Worm (Caenorhabditis elegans): Measurements from ENCODE around the gene Y45F10C.2.
A peak's percentile ranks its signal among the peaks of the same experiment; 100 is the strongest.

Gene Y45F10C.2

DNA sequence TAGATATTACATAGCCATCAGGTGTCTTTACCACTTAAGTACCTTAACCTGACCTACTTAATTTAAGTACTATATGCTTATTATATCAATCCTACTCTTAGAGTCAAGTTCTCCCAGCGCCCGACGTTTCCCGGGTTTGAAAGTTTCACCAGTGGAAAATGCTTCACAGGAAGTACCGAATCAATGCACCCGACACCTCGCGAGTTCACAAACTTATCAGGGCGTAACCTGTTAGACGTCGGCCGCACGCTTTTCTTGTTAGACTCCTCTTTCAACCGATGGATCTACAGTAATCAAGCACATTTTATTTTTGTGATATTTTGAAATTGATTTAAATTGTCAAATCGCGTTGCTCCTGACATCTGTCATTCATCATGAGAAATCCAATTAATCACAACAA, 32.8 kb upstream of the Y45F10C.2 start:
- TF ChIP-seq unc-55 (GFP tag; optimal IDR thresholded peaks at IDR 0.05), result no peak
- TF ChIP-seq nhr-23 (tag; optimal IDR thresholded peaks at IDR 0.05), result no peak
- no peak for TF ChIP-seq ZK546.5 (tag; optimal IDR thresholded peaks at IDR 0.05)
- no peak for TF ChIP-seq lin-11 (tag; optimal IDR thresholded peaks at IDR 0.05)
- peak; percentile 30 for TF ChIP-seq snpc-4 (tag; optimal IDR thresholded peaks at IDR 0.05)

DNA sequence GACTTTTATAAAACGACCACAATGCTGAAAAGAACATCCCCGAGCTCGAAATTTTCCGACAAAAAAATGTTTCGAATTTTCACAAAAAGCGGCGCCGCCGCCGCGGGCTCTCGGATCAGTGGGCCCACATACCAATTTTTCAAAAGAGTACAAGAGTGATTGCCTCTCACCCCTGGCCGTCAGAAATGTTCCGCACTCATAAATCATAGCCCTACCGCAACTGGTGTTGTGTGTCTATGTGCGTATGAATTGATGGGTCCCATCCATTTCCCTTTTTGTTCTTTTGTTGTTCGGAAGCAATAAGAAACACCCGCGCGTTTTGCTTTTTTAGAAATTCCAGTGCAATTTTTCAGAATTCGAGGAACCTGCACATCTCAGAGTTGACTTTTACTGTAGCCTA, 32.1 kb upstream of the Y45F10C.2 start:
- peak; percentile 89 for TF ChIP-seq unc-62 (GFP tag; optimal IDR thresholded peaks at IDR 0.05)
- no peak for TF ChIP-seq elt-1 (tag; optimal IDR thresholded peaks at IDR 0.05)
- no peak for TF ChIP-seq unc-39 (tag; optimal IDR thresholded peaks at IDR 0.05)
- peak; percentile 98 for TF ChIP-seq mab-5 (tag; optimal IDR thresholded peaks at IDR 0.05)
- peak in 1 of 2 experiments; percentile 33 for TF ChIP-seq lsy-2 (tag; optimal IDR thresholded peaks at IDR 0.05)
- no peak for TF ChIP-seq sma-9 (GFP tag; optimal IDR thresholded peaks at IDR 0.05)
- no peak for TF ChIP-seq sma-9 (tag; optimal IDR thresholded peaks at IDR 0.05)
- TF ChIP-seq unc-55 (GFP tag; optimal IDR thresholded peaks at IDR 0.05), result peak; percentile 27
- TF ChIP-seq sem-4 (tag; optimal IDR thresholded peaks at IDR 0.05), result no peak
- TF ChIP-seq lin-39 (tag; optimal IDR thresholded peaks at IDR 0.05), result peak; percentile 72
- no peak for TF ChIP-seq Y55F3AM.14 (GFP tag; optimal IDR thresholded peaks at IDR 0.05)
- TF ChIP-seq crh-2 (tag; optimal IDR thresholded peaks at IDR 0.05), result no peak

DNA sequence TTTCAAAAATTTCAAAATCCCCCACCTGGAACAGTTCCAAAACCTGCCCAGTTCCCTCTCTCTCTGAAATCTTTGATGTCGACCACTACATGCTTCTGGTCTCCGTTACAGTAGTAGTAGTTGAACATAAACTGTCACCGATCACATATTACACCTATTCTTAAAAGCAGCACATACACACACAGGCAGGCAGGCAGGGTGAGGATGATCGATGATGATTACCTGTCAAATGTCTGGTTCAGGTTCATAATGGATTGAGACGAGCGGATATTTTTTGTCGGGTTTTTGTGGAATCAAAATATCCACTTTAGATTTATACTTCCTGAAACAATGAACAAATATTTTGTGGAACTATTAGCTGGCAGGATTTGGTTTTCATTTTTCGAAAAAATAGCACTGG, 31.5 kb upstream of the Y45F10C.2 start:
- TF ChIP-seq sma-3 (GFP tag; optimal IDR thresholded peaks at IDR 0.05), result no peak
- TF ChIP-seq peb-1 (tag; optimal IDR thresholded peaks at IDR 0.05), result no peak
- TF ChIP-seq lsy-2 (tag; optimal IDR thresholded peaks at IDR 0.05), result no peak
- TF ChIP-seq unc-55 (GFP tag; optimal IDR thresholded peaks at IDR 0.05), result no peak
- TF ChIP-seq Y55F3AM.14 (GFP tag; optimal IDR thresholded peaks at IDR 0.05), result no peak
- no peak for TF ChIP-seq nhr-6 (tag; optimal IDR thresholded peaks at IDR 0.05)
- TF ChIP-seq nhr-21 (tag; optimal IDR thresholded peaks at IDR 0.05), result no peak
- TF ChIP-seq C34F6.9 (tag; optimal IDR thresholded peaks at IDR 0.05), result no peak
- TF ChIP-seq mab-5 (tag; optimal IDR thresholded peaks at IDR 0.05), result no peak
- TF ChIP-seq gmeb-1 (tag; optimal IDR thresholded peaks at IDR 0.05), result no peak
- no peak for TF ChIP-seq nhr-77 (tag; optimal IDR thresholded peaks at IDR 0.05)
- TF ChIP-seq alr-1 (tag; optimal IDR thresholded peaks at IDR 0.05), result no peak
- no peak for TF ChIP-seq sma-9 (GFP tag; optimal IDR thresholded peaks at IDR 0.05)
- no peak for TF ChIP-seq sma-9 (tag; optimal IDR thresholded peaks at IDR 0.05)
- TF ChIP-seq elt-1 (tag; optimal IDR thresholded peaks at IDR 0.05), result no peak
- TF ChIP-seq unc-62 (GFP tag; optimal IDR thresholded peaks at IDR 0.05), result no peak
- no peak for TF ChIP-seq skn-1 (tag; optimal IDR thresholded peaks at IDR 0.05)

DNA sequence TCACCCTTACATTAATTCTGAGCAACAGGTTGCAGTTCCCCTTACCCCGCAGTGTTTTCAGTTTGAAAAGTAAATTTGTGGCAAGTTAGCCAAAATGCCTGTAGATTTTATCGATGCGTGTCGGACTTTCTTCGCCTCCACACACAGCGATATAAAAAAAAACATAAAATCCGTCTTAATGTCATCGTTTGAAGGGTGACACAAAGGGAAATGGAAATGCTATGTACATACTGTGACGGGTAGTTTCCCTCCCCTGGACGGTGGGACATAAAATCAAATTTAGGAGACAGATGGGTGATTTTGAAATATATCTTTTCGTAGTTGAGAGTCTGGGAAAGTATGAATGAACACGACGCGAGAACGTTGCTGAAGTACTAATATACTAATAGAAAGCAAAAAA, 30.1 kb upstream of the Y45F10C.2 start:
- no peak for TF ChIP-seq nhr-10 (tag; optimal IDR thresholded peaks at IDR 0.05)
- TF ChIP-seq nhr-11 (tag; optimal IDR thresholded peaks at IDR 0.05), result no peak
- TF ChIP-seq peb-1 (tag; optimal IDR thresholded peaks at IDR 0.05), result no peak
- no peak for TF ChIP-seq F13H6.1 (tag; optimal IDR thresholded peaks at IDR 0.05)
- TF ChIP-seq ceh-82 (tag; optimal IDR thresholded peaks at IDR 0.05), result no peak
- peak; percentile 10 for TF ChIP-seq nhr-25 (tag; optimal IDR thresholded peaks at IDR 0.05)
- peak; percentile 38 for TF ChIP-seq nhr-129 (tag; optimal IDR thresholded peaks at IDR 0.05)
- no peak for TF ChIP-seq lsy-2 (tag; optimal IDR thresholded peaks at IDR 0.05)

DNA sequence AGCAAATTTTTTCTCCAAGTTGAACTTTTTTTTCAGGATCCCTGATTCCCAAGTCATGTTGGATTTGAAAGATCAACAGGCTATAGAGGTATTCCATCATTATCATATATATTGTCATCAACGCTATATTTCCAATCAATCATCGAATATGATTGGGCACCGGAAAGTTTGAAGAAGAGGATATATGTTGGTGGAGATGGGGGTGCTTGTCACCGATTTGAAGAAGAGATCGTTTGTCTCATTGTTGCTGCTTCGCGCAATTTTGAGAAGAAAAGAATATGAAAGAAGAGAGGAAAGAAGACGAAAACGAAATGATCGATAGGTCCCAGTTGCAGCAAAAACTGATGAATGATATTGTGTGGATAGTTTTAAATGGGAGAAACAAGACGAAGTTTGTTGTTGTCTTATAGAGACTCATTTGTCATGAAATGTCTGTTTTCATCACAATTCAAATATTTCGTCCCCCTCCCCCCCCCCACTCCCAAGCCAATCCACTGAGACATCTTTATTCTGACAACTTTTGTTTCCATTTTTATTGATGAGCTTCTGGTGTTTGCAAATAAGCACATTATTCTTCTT, 26.9 kb upstream of the Y45F10C.2 start, which contains the start of gene T23G4.2:
TSS of gene T23G4.2 (minus strand) at position 255 of the 579 bp plus-strand sequence.
- TF ChIP-seq crh-2 (tag; optimal IDR thresholded peaks at IDR 0.05) (peak; percentile 2), ama-1 (optimal IDR thresholded peaks at IDR 0.05) (no peak), unc-55 (GFP tag; optimal IDR thresholded peaks at IDR 0.05) (no peak), unc-62 (GFP tag; optimal IDR thresholded peaks at IDR 0.05) (peak; percentile 41), ztf-1 (GFP tag; conservative IDR thresholded peaks at IDR 0.05) (no peak), lin-13 (GFP tag; optimal IDR thresholded peaks at IDR 0.05) (no peak), nhr-10 (tag; optimal IDR thresholded peaks at IDR 0.05) (no peak), ceh-16 (tag; optimal IDR thresholded peaks at IDR 0.05) (no peak), lin-39 (tag; optimal IDR thresholded peaks at IDR 0.05) (no peak), mab-5 (tag; optimal IDR thresholded peaks at IDR 0.05) (peak; percentile 89), C34F6.9 (tag; optimal IDR thresholded peaks at IDR 0.05) (no peak), egl-27 (tag; optimal IDR thresholded peaks at IDR 0.05) (no peak), zag-1 (tag; optimal IDR thresholded peaks at IDR 0.05) (peak; percentile 11), F13H6.1 (tag; optimal IDR thresholded peaks at IDR 0.05) (no peak), sem-4 (tag; optimal IDR thresholded peaks at IDR 0.05) (no peak), elt-1 (tag; optimal IDR thresholded peaks at IDR 0.05) (no peak), nhr-6 (tag; optimal IDR thresholded peaks at IDR 0.05) (no peak), nhr-129 (tag; optimal IDR thresholded peaks at IDR 0.05) (peak; percentile 27), fos-1 (tag; optimal IDR thresholded peaks at IDR 0.05) (no peak), ZK546.5 (tag; optimal IDR thresholded peaks at IDR 0.05) (no peak)
